Worm (Caenorhabditis elegans) whole organism, young adult: ENCODE results near the gene srh-147.

Experiments
- F33H1.4 ChIP-seq: fragments of 200-800 bp; sonication (Bioruptor generic); IDR thresholded peaks from 2 replicates; pipeline ENCODE4 v1.3.6; 2022; ENCODE audit warnings: missing genetic modification reagents, missing genetic modification characterization, missing compliant biosample characterization
- F39B2.1 ChIP-seq: fragments of 200-800 bp; sonication (Bioruptor generic); IDR thresholded peaks from 2 replicates; pipeline ENCODE4 v1.3.6; 2022; ENCODE audit warnings: missing genetic modification reagents, missing genetic modification characterization, missing compliant biosample characterization
- F52B5.7 ChIP-seq: sonication (generic microtip); optimal IDR thresholded peaks from 2 replicates; lab custom pipeline; 2016; ENCODE audit warnings: mild to moderate bottlenecking, missing genetic modification characterization, missing compliant biosample characterization
- F57A8.1 ChIP-seq: fragments of 200-800 bp; sonication (Bioruptor generic); optimal IDR thresholded peaks from 2 replicates; lab custom pipeline; 2018; ENCODE audit warnings: mild to moderate bottlenecking, missing genetic modification characterization, moderate library complexity, missing compliant biosample characterization
- K12H6.12 ChIP-seq: fragments of 200-800 bp; sonication (Bioruptor generic); optimal IDR thresholded peaks from 2 replicates; lab custom pipeline; 2018; ENCODE audit warnings: mild to moderate bottlenecking, missing genetic modification characterization, missing compliant biosample characterization
- T26A5.8 ChIP-seq: sonication (generic microtip); optimal IDR thresholded peaks from 2 replicates; lab custom pipeline; 2016; ENCODE audit warnings: missing genetic modification characterization, missing compliant biosample characterization
- Y79H2A.3 ChIP-seq: fragments of 200-800 bp; sonication (Bioruptor generic); conservative IDR thresholded peaks from 2 replicates; pipeline ENCODE4 v1.3.6; 2022; ENCODE audit warnings: missing genetic modification reagents, missing genetic modification characterization, missing compliant biosample characterization
- Y95B8A.8 ChIP-seq: fragments of 200-800 bp; sonication (Bioruptor generic); IDR thresholded peaks from 2 replicates; pipeline ENCODE4 v1.3.6; 2022; ENCODE audit warnings: missing genetic modification reagents, missing genetic modification characterization, missing compliant biosample characterization
- akir-1 ChIP-seq: fragments of 200-800 bp; sonication (Bioruptor generic); optimal IDR thresholded peaks from 2 replicates; lab custom pipeline; 2018; ENCODE audit warnings: mild to moderate bottlenecking, missing genetic modification characterization, moderate library complexity, missing compliant biosample characterization
- ama-1 ChIP-seq, 3 experiments: fragments of 150-350 bp in 1 of 3; sonication (generic microtip) in 2 of 3; optimal IDR thresholded peaks; 2 replicates each; lab custom pipeline; 2014 to 2018; ENCODE audit warnings: missing biosample characterization in 2 of 3, missing genetic modification characterization in 2 of 3, missing genetic modification reagents in 2 of 3
- aptf-2 ChIP-seq: fragments of 200-800 bp; sonication (Bioruptor generic); conservative IDR thresholded peaks from 2 replicates; pipeline ENCODE4 v1.3.6; 2022; ENCODE audit warnings: missing genetic modification reagents, missing genetic modification characterization, missing compliant biosample characterization
- aptf-3 ChIP-seq: fragments of 200-800 bp; sonication (Bioruptor generic); IDR thresholded peaks from 2 replicates; pipeline ENCODE4 v1.3.6; 2022; ENCODE audit warnings: missing genetic modification characterization, missing compliant biosample characterization
- bed-2 ChIP-seq: fragments of 200-800 bp; sonication (Bioruptor generic); IDR thresholded peaks from 2 replicates; pipeline ENCODE4 v1.3.6; 2022; ENCODE audit warnings: missing genetic modification reagents, missing genetic modification characterization, missing compliant biosample characterization
- cebp-1 ChIP-seq, 2 experiments: fragments of 200-800 bp in 1 of 2; sonication (Bioruptor generic) in 1 of 2; sonication (generic microtip) in 1 of 2; IDR thresholded peaks in 1 of 2; optimal IDR thresholded peaks in 1 of 2; 2 replicates each; pipeline versions ENCODE4 v1.3.6 to Lab custom; 2017 to 2022; ENCODE audit warnings: missing compliant biosample characterization in 2 of 2, missing genetic modification characterization in 2 of 2, mild to moderate bottlenecking in 1 of 2, missing genetic modification reagents in 1 of 2, moderate library complexity in 1 of 2
- cebp-2 ChIP-seq: fragments of 200-800 bp; sonication (Bioruptor generic); IDR thresholded peaks from 2 replicates; pipeline ENCODE4 v1.3.6; 2022; ENCODE audit warnings: missing genetic modification characterization, missing compliant biosample characterization
- ceh-58 ChIP-seq: fragments of 200-800 bp; sonication (Bioruptor generic); IDR thresholded peaks from 2 replicates; pipeline ENCODE4 v1.3.6; 2022; ENCODE audit warnings: missing genetic modification characterization, missing compliant biosample characterization
- ceh-91 ChIP-seq: fragments of 200-800 bp; sonication (Bioruptor generic); IDR thresholded peaks from 2 replicates; pipeline ENCODE4 v1.3.6; 2022; ENCODE audit warnings: missing genetic modification reagents, missing genetic modification characterization, missing compliant biosample characterization
- dox-1 ChIP-seq: fragments of 200-800 bp; sonication (Bioruptor generic); IDR thresholded peaks from 2 replicates; pipeline ENCODE4 v1.3.6; 2022; ENCODE audit warnings: missing genetic modification reagents, missing genetic modification characterization, missing compliant biosample characterization
- dpl-1 ChIP-seq: fragments of 150-350 bp; optimal IDR thresholded peaks from 2 replicates; lab custom pipeline; 2014; ENCODE audit warnings: missing biosample characterization, missing genetic modification reagents, missing genetic modification characterization
- egl-44 ChIP-seq: fragments of 200-800 bp; sonication (Bioruptor generic); IDR thresholded peaks from 2 replicates; pipeline ENCODE4 v1.3.6; 2022; ENCODE audit warnings: missing genetic modification reagents, missing genetic modification characterization, missing compliant biosample characterization
- ets-4 ChIP-seq: fragments of 200-800 bp; sonication (Bioruptor generic); optimal IDR thresholded peaks from 2 replicates; lab custom pipeline; 2018; ENCODE audit warnings: mild to moderate bottlenecking, missing genetic modification characterization, missing compliant biosample characterization
- fkh-3 ChIP-seq: sonication (generic microtip); optimal IDR thresholded peaks from 2 replicates; lab custom pipeline; 2016; ENCODE audit warnings: mild to moderate bottlenecking, missing genetic modification characterization, missing compliant biosample characterization
- him-1 ChIP-seq: sonication (generic microtip); optimal IDR thresholded peaks from 2 replicates; lab custom pipeline; 2016; ENCODE audit warnings: missing genotype, missing genetic modification reagents, missing genetic modification characterization, missing compliant biosample characterization
- hlh-12 ChIP-seq: sonication (generic microtip); optimal IDR thresholded peaks from 2 replicates; lab custom pipeline; 2016; ENCODE audit warnings: missing genetic modification characterization, missing compliant biosample characterization
- hmg-1.2 ChIP-seq: fragments of 200-800 bp; sonication (Bioruptor generic); IDR thresholded peaks from 2 replicates; pipeline ENCODE4 v1.3.6; 2022; ENCODE audit warnings: missing genetic modification reagents, missing genetic modification characterization, missing compliant biosample characterization
- let-607 ChIP-seq, 2 experiments: fragments of 200-800 bp in 1 of 2; sonication (Bioruptor generic) in 1 of 2; sonication (generic microtip) in 1 of 2; optimal IDR thresholded peaks; 2 replicates each; lab custom pipeline; 2016 to 2018; ENCODE audit warnings: mild to moderate bottlenecking in 2 of 2, missing compliant biosample characterization in 2 of 2, missing genetic modification characterization in 2 of 2, moderate library complexity in 2 of 2, missing genotype in 1 of 2
- lin-40 ChIP-seq: sonication (generic microtip); optimal IDR thresholded peaks from 2 replicates; lab custom pipeline; 2016; ENCODE audit warnings: missing genetic modification characterization, mild to moderate bottlenecking, missing compliant biosample characterization, missing genotype, missing genetic modification reagents
- madf-10 ChIP-seq: sonication (generic microtip); optimal IDR thresholded peaks from 2 replicates; lab custom pipeline; 2016; ENCODE audit warnings: mild to moderate bottlenecking, missing genetic modification characterization, missing compliant biosample characterization
- nfya-2 ChIP-seq: fragments of 200-800 bp; sonication (Bioruptor generic); IDR thresholded peaks from 2 replicates; pipeline ENCODE4 v1.3.6; 2022; ENCODE audit warnings: missing genetic modification reagents, missing genetic modification characterization, missing compliant biosample characterization
- nfyb-1 ChIP-seq: fragments of 200-800 bp; sonication (Bioruptor generic); IDR thresholded peaks from 2 replicates; pipeline ENCODE4 v1.3.6; 2022; ENCODE audit warnings: missing genetic modification reagents, missing genetic modification characterization, missing compliant biosample characterization
- nhr-27 ChIP-seq: fragments of 200-800 bp; sonication (Bioruptor generic); optimal IDR thresholded peaks from 2 replicates; lab custom pipeline; 2018; ENCODE audit warnings: mild to moderate bottlenecking, missing genetic modification characterization, moderate library complexity, missing compliant biosample characterization
- nhr-80 ChIP-seq: sonication (generic microtip); optimal IDR thresholded peaks from 2 replicates; lab custom pipeline; 2016; ENCODE audit warnings: missing genetic modification characterization, missing compliant biosample characterization
- rcor-1 ChIP-seq: fragments of 200-800 bp; sonication (Bioruptor generic); IDR thresholded peaks from 2 replicates; pipeline ENCODE4 v1.3.6; 2022; ENCODE audit warnings: missing genetic modification reagents, missing genetic modification characterization, missing compliant biosample characterization
- repo-1 ChIP-seq: sonication (generic microtip); optimal IDR thresholded peaks from 2 replicates; lab custom pipeline; 2017; ENCODE audit warnings: mild to moderate bottlenecking, missing genetic modification characterization, missing compliant biosample characterization
- sea-2 ChIP-seq: fragments of 200-800 bp; sonication (Bioruptor generic); IDR thresholded peaks from 2 replicates; pipeline ENCODE4 v1.3.6; 2022; ENCODE audit warnings: missing genetic modification characterization, missing compliant biosample characterization
- xnd-1 ChIP-seq: sonication (generic microtip); optimal IDR thresholded peaks from 2 replicates; lab custom pipeline; 2016; ENCODE audit warnings: missing genotype, missing genetic modification reagents, missing genetic modification characterization, missing compliant biosample characterization
- ztf-22 ChIP-seq: fragments of 200-800 bp; sonication (Bioruptor generic); optimal IDR thresholded peaks from 2 replicates; lab custom pipeline; 2018; ENCODE audit warnings: mild to moderate bottlenecking, missing genetic modification characterization, moderate library complexity, missing compliant biosample characterization
- ztf-25 ChIP-seq: fragments of 200-800 bp; sonication (Bioruptor generic); IDR thresholded peaks from 2 replicates; pipeline ENCODE4 v1.3.6; 2022; ENCODE audit warnings: missing genetic modification reagents, missing genetic modification characterization, missing compliant biosample characterization

Gene srh-147

DNA sequence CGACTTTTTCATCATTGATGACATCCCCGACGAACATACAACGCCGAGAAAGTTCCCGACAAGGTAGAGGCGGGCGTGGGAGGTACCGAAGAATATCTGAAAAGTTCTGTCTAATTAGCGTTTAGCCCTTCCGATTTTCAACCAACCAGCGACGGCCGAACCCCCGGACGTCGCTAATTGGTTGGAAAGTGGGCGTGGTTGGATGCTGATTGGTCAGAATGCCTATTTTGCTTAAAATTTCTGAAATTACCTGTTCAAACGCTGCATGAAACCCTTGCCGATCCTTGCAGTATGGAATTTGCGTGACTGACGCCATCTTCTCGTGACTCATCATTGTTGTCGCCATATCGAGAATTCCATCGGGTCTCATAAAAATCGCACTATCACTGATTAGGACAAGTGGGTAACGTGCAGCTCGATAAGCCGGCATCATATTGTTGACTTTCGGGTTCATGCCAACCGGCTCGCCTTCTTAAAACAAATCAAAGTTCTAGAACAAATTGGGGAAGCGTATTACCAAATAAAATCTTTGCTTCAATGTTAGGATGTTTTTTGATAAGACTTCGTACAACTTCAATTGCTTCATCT, 37.7 kb upstream of the srh-147 start:
- TF ChIP-seq fkh-3 (no peak), T26A5.8 (tag; lab: Kevin White, UChicago) (no peak), akir-1 (GFP tag; lab: Kevin White, UChicago) (no peak), xnd-1 (no peak), Y95B8A.8 (GFP tag; lab: Robert Waterston, UW) (no peak), him-1 (tag; lab: Kevin White, UChicago) (no peak), dpl-1 (no peak), let-607 (tag; optimal IDR thresholded peaks at IDR 0.05; lab: Kevin White, UChicago) (no peak), ztf-25 (no peak), ceh-58 (GFP tag; lab: Robert Waterston, UW) (no peak), ets-4 (GFP tag; lab: Kevin White, UChicago) (no peak), ceh-91 (GFP tag; lab: Robert Waterston, UW) (no peak), madf-10 (tag; lab: Kevin White, UChicago) (no peak), hmg-1.2 (no peak), F52B5.7 (tag; lab: Kevin White, UChicago) (no peak), bed-2 (GFP tag; lab: Robert Waterston, UW) (no peak), nhr-27 (tag; lab: Kevin White, UChicago) (no peak), F33H1.4 (no peak), K12H6.12 (tag; lab: Kevin White, UChicago) (no peak), cebp-2 (GFP tag; lab: Robert Waterston, UW) (no peak), nhr-80 (peak; percentile 72), nfyb-1 (peak; percentile 55; the same call in 1 of the 2 replicates), F57A8.1 (GFP tag; lab: Kevin White, UChicago) (no peak), sea-2 (GFP tag; lab: Robert Waterston, UW) (no peak), repo-1 (no peak), hlh-12 (tag; lab: Kevin White, UChicago) (no peak), nfya-2 (no peak), aptf-3 (no peak), egl-44 (0 out of 2 replicates have a peak, but pooled peaks have one; percentile 23), ama-1 (optimal IDR thresholded peaks at IDR 0.05; lab: Kevin White, UChicago) (no peak), ama-1 (GFP tag; optimal IDR thresholded peaks at IDR 0.05; lab: Kevin White, UChicago) (no peak), ztf-22 (peak; percentile 26), F39B2.1 (no peak), dox-1 (GFP tag; lab: Robert Waterston, UW) (peak; percentile 32; the same call in 1 of the 2 replicates), lin-40 (tag; lab: Kevin White, UChicago) (no peak), cebp-1 (GFP tag; IDR thresholded peaks at IDR 0.05; lab: Robert Waterston, UW) (no peak), cebp-1 (tag; optimal IDR thresholded peaks at IDR 0.05; lab: Kevin White, UChicago) (peak; percentile 21)
- TF ChIP-seq, all 124 proteins: peak for 6

DNA sequence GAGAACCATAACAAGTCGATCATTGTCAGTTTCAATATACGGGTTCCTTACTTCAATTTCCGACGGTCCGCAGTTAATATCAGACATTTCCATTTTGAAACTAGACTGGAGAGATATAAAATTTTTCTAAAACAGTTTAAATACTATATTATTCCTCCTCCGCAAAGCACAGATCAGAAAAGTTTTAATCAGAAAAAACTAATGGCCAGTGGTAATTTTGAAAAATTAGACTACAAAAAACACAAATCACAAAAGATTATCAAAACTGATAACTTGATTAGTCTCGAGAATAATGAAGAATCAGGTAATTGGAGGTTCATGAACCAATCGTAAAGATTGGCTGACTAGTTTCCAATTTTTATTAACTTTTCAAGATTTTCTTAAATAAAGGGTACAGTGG, 35.8 kb upstream of the srh-147 start, which contains the start of gene T06C12.9:
Gene T06C12.9 (minus strand): TSS at position 101 of the 400 bp plus-strand sequence.
- no peak for TF ChIP-seq nhr-27 (tag; lab: Kevin White, UChicago)

DNA sequence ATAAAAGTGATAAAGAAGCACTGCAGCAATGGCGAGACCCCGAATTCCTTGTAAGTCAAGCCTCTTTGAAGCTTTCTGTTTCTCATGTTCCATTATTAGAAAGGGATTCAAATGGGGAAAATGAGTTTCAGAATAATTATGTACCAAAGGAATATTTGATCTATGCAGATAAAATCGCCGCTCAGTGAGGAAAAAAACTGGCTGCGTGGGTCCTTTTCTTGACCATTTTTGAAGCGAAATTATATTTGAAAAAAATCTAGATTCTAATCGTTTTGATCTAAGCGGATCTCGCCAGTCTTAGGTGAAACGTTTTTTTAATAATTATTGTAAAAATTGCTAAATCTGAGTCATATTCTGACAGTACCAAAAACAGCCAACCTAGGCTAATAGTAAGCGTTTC, 34.6 kb upstream of the srh-147 start, which contains the start of gene oac-42:
Gene oac-42 (minus strand): TSS at position 101 of the 400 bp plus-strand sequence.
- no peak for TF ChIP-seq Y79H2A.3 (GFP tag; lab: Robert Waterston, UW)
- no peak for TF ChIP-seq aptf-2 (GFP tag; lab: Robert Waterston, UW)
- no peak for TF ChIP-seq rcor-1 (GFP tag; lab: Robert Waterston, UW)
